Fruit fly (Drosophila melanogaster) whole organism, wandering third instar larva: ENCODE results near the gene daed.

Experiments used
- Abd-B ChIP-seq: fragments of >200 bp; optimal IDR thresholded peaks from 2 replicates; lab custom pipeline; 2017; ENCODE audit warnings: missing biosample characterization, missing genetic modification characterization
- CG32264 ChIP-seq: fragments of 200-800 bp; sonication (Bioruptor generic); optimal IDR thresholded peaks from 2 replicates; lab custom pipeline; 2016; ENCODE audit warnings: missing biosample characterization, missing genetic modification characterization
- CG9705 ChIP-seq: fragments of 200-800 bp; sonication (Bioruptor generic); optimal IDR thresholded peaks from 2 replicates; lab custom pipeline; 2018; ENCODE audit warnings: missing biosample characterization, mild to moderate bottlenecking, missing genetic modification characterization
- CrebA ChIP-seq: fragments of 200-800 bp; sonication (Bioruptor generic); optimal IDR thresholded peaks from 2 replicates; lab custom pipeline; 2016; ENCODE audit warnings: missing biosample characterization, mild to moderate bottlenecking, missing genetic modification characterization, borderline replicate concordance
- Dfd ChIP-seq: fragments of >200 bp; optimal IDR thresholded peaks from 2 replicates; lab custom pipeline; 2017; ENCODE audit warnings: missing biosample characterization, missing genetic modification characterization
- Dif ChIP-seq: fragments of 200-275, 200-300 bp; sonication (Bioruptor generic); optimal IDR thresholded peaks from 2 replicates; lab custom pipeline; 2018; ENCODE audit warnings: missing biosample characterization, missing genetic modification characterization; ENCODE audit not compliant: partially characterized antibody
- GATAd ChIP-seq: sonication (Bioruptor generic); optimal IDR thresholded peaks from 2 replicates; lab custom pipeline; 2016; ENCODE audit warnings: missing biosample characterization, missing genetic modification characterization
- HLH106 ChIP-seq: fragments of 200-800 bp; optimal IDR thresholded peaks from 3 replicates; lab custom pipeline; 2019; ENCODE audit warnings: missing biosample characterization, mild to moderate bottlenecking, missing genetic modification characterization, moderate library complexity
- Hnf4 ChIP-seq: fragments of 200-800 bp; sonication (Bioruptor generic); optimal IDR thresholded peaks from 2 replicates; lab custom pipeline; 2016; ENCODE audit warnings: missing biosample characterization, mild to moderate bottlenecking, missing genetic modification characterization
- Hr78 ChIP-seq: fragments of >200 bp; optimal IDR thresholded peaks from 2 replicates; lab custom pipeline; 2017; ENCODE audit warnings: missing biosample characterization, missing genetic modification characterization
- Hr83 ChIP-seq: fragments of 200-300 bp; sonication (Bioruptor generic); optimal IDR thresholded peaks from 2 replicates; lab custom pipeline; 2016; ENCODE audit warnings: missing biosample characterization, mild to moderate bottlenecking, missing genetic modification characterization, moderate library complexity; ENCODE audit not compliant: poor library complexity, severe bottlenecking
- Jra ChIP-seq: sonication (Bioruptor generic); optimal IDR thresholded peaks from 2 replicates; lab custom pipeline; 2016; ENCODE audit warnings: missing biosample characterization, missing genetic modification characterization
- Mio ChIP-seq: sonication (Bioruptor generic); optimal IDR thresholded peaks from 2 replicates; lab custom pipeline; 2016; ENCODE audit warnings: missing biosample characterization, missing genetic modification characterization
- Myc ChIP-seq: fragments of >200 bp; optimal IDR thresholded peaks from 2 replicates; lab custom pipeline; 2017
- N ChIP-seq: fragments of >200 bp; optimal IDR thresholded peaks from 2 replicates; lab custom pipeline; 2018; ENCODE audit warnings: missing biosample characterization, missing external identifiers, missing genetic modification characterization
- OdsH ChIP-seq: fragments of 200-800 bp; sonication (Bioruptor generic); optimal IDR thresholded peaks from 2 replicates; lab custom pipeline; 2016; ENCODE audit warnings: missing biosample characterization, mild to moderate bottlenecking, missing genetic modification characterization
- Rel ChIP-seq, 2 experiments: fragments of 200-800 bp; sonication (Bioruptor generic) in 1 of 2; optimal IDR thresholded peaks; 2 replicates in 1 of 2; 3 replicates in 1 of 2; lab custom pipeline; 2016 to 2019; ENCODE audit warnings: mild to moderate bottlenecking in 2 of 2, missing biosample characterization in 2 of 2, missing genetic modification characterization in 2 of 2, moderate library complexity in 1 of 2
- Sp1 ChIP-seq: fragments of 200-800 bp; sonication (Bioruptor generic); optimal IDR thresholded peaks from 3 replicates; lab custom pipeline; 2019; ENCODE audit warnings: missing biosample characterization, mild to moderate bottlenecking, missing genetic modification characterization, moderate library complexity
- Vsx2 ChIP-seq: fragments of 200-300, 225-300 bp; sonication (Bioruptor generic); optimal IDR thresholded peaks from 2 replicates; lab custom pipeline; 2018; ENCODE audit warnings: missing biosample characterization, missing genetic modification characterization; ENCODE audit not compliant: partially characterized antibody
- br ChIP-seq: fragments of 200-800 bp; sonication (Bioruptor generic); optimal IDR thresholded peaks from 2 replicates; lab custom pipeline; 2016; ENCODE audit warnings: missing biosample characterization, missing genetic modification characterization
- brk ChIP-seq: fragments of 200-800 bp; sonication (Bioruptor generic); optimal IDR thresholded peaks from 2 replicates; lab custom pipeline; 2016; ENCODE audit warnings: missing biosample characterization, mild to moderate bottlenecking, missing genetic modification characterization
- dl ChIP-seq, 2 experiments: fragments of 175-275, 200-275 bp in 1 of 2; fragments of 200-275 bp in 1 of 2; sonication (Bioruptor generic); optimal IDR thresholded peaks; lab custom pipeline; 2018; ENCODE audit warnings: mild to moderate bottlenecking in 2 of 2, missing biosample characterization in 2 of 2, missing genetic modification characterization in 2 of 2, moderate library complexity in 2 of 2; ENCODE audit not compliant: partially characterized antibody in 2 of 2, insufficient read depth in 1 of 2
- dmrt93B ChIP-seq: fragments of 200-800 bp; sonication (Bioruptor generic); optimal IDR thresholded peaks from 2 replicates; lab custom pipeline; 2018; ENCODE audit warnings: missing biosample characterization, mild to moderate bottlenecking, missing genetic modification characterization
- dsf ChIP-seq: sonication (Bioruptor generic); optimal IDR thresholded peaks from 2 replicates; lab custom pipeline; 2016; ENCODE audit warnings: missing biosample characterization, missing genetic modification characterization, borderline replicate concordance
- ey ChIP-seq: fragments of 200-800 bp; sonication (Bioruptor generic); optimal IDR thresholded peaks from 2 replicates; lab custom pipeline; 2016; ENCODE audit warnings: missing biosample characterization, missing genetic modification characterization
- foxo ChIP-seq, 2 experiments: fragments of 200-800 bp; sonication (Bioruptor generic); optimal IDR thresholded peaks; 2 replicates in 1 of 2; 3 replicates in 1 of 2; lab custom pipeline; 2016 to 2017; ENCODE audit warnings: missing biosample characterization in 2 of 2, missing genetic modification characterization in 2 of 2
- fru ChIP-seq: fragments of 200-800 bp; sonication (Bioruptor generic); optimal IDR thresholded peaks from 3 replicates; lab custom pipeline; 2016; ENCODE audit warnings: missing biosample characterization, mild to moderate bottlenecking, missing genetic modification characterization
- h ChIP-seq: fragments of 200-800 bp; sonication (Bioruptor generic); optimal IDR thresholded peaks from 3 replicates; lab custom pipeline; 2016; ENCODE audit warnings: missing biosample characterization, mild to moderate bottlenecking, missing genetic modification characterization
- jim ChIP-seq: fragments of 175-275, 200-325 bp; sonication (Bioruptor generic); optimal IDR thresholded peaks from 2 replicates; lab custom pipeline; 2016; ENCODE audit warnings: missing biosample characterization, mild to moderate bottlenecking, missing genetic modification characterization
- lola ChIP-seq: fragments of >200 bp; optimal IDR thresholded peaks from 2 replicates; lab custom pipeline; 2017; ENCODE audit warnings: missing biosample characterization, missing genetic modification characterization
- pan ChIP-seq: fragments of >200 bp; optimal IDR thresholded peaks from 2 replicates; lab custom pipeline; 2017
- psq ChIP-seq: fragments of 200-800 bp; sonication (Bioruptor generic); optimal IDR thresholded peaks from 3 replicates; lab custom pipeline; 2017; ENCODE audit warnings: missing biosample characterization, mild to moderate bottlenecking, missing genetic modification characterization, moderate library complexity
- rgr ChIP-seq: fragments of 200-800 bp; sonication (Bioruptor generic); optimal IDR thresholded peaks from 3 replicates; lab custom pipeline; 2016; ENCODE audit warnings: missing biosample characterization, mild to moderate bottlenecking, missing genetic modification characterization
- sage ChIP-seq: fragments of 200-800 bp; sonication (Bioruptor generic); optimal IDR thresholded peaks from 2 replicates; lab custom pipeline; 2016; ENCODE audit warnings: missing biosample characterization, mild to moderate bottlenecking, missing genetic modification characterization
- sv ChIP-seq: fragments of 200-800 bp; sonication (Bioruptor generic); optimal IDR thresholded peaks from 3 replicates; lab custom pipeline; 2016; ENCODE audit warnings: missing biosample characterization, missing genetic modification characterization
- tai ChIP-seq: sonication (Bioruptor generic); optimal IDR thresholded peaks from 2 replicates; lab custom pipeline; 2016; ENCODE audit warnings: missing biosample characterization, missing genetic modification characterization
- usp ChIP-seq: fragments of >200 bp; optimal IDR thresholded peaks from 2 replicates; lab custom pipeline; 2017; ENCODE audit warnings: missing biosample characterization, missing genetic modification characterization
- woc ChIP-seq: sonication (Bioruptor generic); optimal IDR thresholded peaks from 2 replicates; lab custom pipeline; 2016; ENCODE audit warnings: missing biosample characterization, mild to moderate bottlenecking, missing genetic modification characterization

daed gene

DNA sequence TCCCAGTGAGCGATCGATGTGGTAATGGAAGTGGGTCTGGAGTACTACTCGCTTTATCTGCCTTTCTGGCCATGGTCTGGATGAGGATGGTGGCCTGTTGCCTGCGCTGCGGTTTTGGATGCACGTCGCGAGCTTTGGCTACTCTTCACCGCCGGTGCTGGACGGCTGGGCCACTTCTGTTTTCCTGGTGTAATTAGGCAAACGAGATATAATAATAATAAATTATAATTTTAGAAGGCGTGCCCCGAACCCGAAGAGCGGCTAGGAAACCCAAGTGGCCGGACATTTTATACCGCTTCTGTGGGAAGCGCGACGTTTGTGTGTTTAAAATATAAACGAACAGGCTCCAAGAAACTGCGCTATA, 16.7 kb downstream of the daed start:
- TF ChIP-seq dl (GFP tag; optimal IDR thresholded peaks at IDR 0.05; lab: Kevin White, UChicago; ENCODE audit: insufficient read depth in 1 of 2, partially characterized antibody in 2 of 2) (peak in 1 of 2 experiments; percentile 11), GATAd (GFP tag; lab: Kevin White, UChicago) (no peak), Abd-B (GFP tag; lab: Kevin White, UChicago) (no peak), Rel (GFP tag; optimal IDR thresholded peaks at IDR 0.05; lab: Kevin White, UChicago) (peak; percentile 62), Rel (tag; optimal IDR thresholded peaks at IDR 0.05; lab: Kevin White, UChicago) (no peak), brk (GFP tag; lab: Kevin White, UChicago) (no peak)

DNA sequence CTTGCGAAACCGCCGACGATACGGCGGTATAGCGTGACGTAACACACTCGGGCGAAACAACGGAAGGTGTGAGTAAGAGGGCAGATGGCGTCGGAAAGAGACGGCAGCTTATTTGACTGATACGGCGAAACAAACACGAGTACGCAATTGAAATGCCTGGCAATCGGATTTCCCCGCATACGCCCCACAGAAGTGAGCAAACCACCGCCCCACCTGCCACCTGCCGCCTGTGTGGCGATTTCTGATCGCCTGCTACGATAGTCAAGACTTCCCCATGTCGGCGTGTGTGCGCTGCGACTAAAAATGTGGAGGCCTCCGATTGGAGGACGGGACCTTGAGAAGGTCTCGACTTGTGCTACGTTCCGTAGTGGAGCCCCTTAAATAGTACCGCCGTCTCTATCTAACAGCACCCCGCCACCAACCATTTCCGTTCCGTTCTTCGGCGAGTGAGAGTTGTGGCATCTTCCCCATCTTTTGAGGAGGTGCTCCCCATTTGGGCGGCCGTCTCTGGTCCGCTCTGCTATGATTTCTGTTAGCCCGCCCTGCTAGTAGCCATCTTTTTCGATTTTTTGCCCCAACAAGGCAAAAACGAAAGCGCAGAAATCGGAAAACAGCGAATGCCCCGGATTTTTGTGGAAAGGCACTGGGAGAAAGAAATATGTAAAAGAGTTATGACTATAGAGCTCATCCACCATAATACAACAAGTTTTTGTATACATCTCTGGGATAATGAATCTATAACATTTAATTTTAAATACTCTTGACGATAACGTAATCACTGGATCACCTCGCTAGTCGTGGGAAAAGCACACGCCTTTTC, 17.3 kb downstream of the daed start:
- TF ChIP-seq brk (GFP tag; lab: Kevin White, UChicago) (peak; percentile 90), foxo (GFP tag; optimal IDR thresholded peaks at IDR 0.05; lab: Kevin White, UChicago) (peak; percentile 87 to 98), sage (GFP tag; lab: Kevin White, UChicago) (peak; percentile 96), woc (GFP tag; lab: Kevin White, UChicago) (peak; percentile 94), OdsH (GFP tag; lab: Kevin White, UChicago) (peak; percentile 97), dl (GFP tag; optimal IDR thresholded peaks at IDR 0.05; lab: Kevin White, UChicago; ENCODE audit: insufficient read depth in 1 of 2, partially characterized antibody in 2 of 2) (peak; percentile 72 to 77), N (GFP tag; lab: Kevin White, UChicago) (no peak), sv (GFP tag; lab: Kevin White, UChicago) (peak; percentile 65), CG9705 (GFP tag; lab: Kevin White, UChicago) (peak; percentile 75), h (peak; percentile 98), Vsx2 (peak; percentile 93), tai (GFP tag; lab: Kevin White, UChicago) (peak; percentile 87), psq (peak; percentile 93), lola (GFP tag; lab: Kevin White, UChicago) (no peak), Hr78 (GFP tag; lab: Kevin White, UChicago) (no peak), CrebA (GFP tag; lab: Kevin White, UChicago) (peak; percentile 90), HLH106 (peak; percentile 95), usp (GFP tag; lab: Kevin White, UChicago) (no peak), Mio (GFP tag; lab: Kevin White, UChicago) (peak; percentile 78), Jra (GFP tag; lab: Kevin White, UChicago) (peak; percentile 80), Abd-B (GFP tag; lab: Kevin White, UChicago) (no peak), GATAd (GFP tag; lab: Kevin White, UChicago) (no peak), pan (no peak), Hnf4 (GFP tag; lab: Kevin White, UChicago) (peak; percentile 95), jim (GFP tag; lab: Kevin White, UChicago) (no peak), ey (peak; percentile 98), Hr83 (GFP tag; lab: Kevin White, UChicago) (peak; percentile 79), Dif (GFP tag; lab: Kevin White, UChicago) (peak; percentile 92), Dfd (no peak), dmrt93B (peak; percentile 95), br (GFP tag; lab: Kevin White, UChicago) (peak; percentile 97), Myc (lab: Kevin White, UChicago) (peak; percentile 3), rgr (peak; percentile 97), CG32264 (GFP tag; lab: Kevin White, UChicago) (peak; percentile 97), fru (GFP tag; lab: Kevin White, UChicago) (peak; percentile 98), dsf (GFP tag; lab: Kevin White, UChicago) (peak; percentile 80), Rel (GFP tag; optimal IDR thresholded peaks at IDR 0.05; lab: Kevin White, UChicago) (peak; percentile 90), Rel (tag; optimal IDR thresholded peaks at IDR 0.05; lab: Kevin White, UChicago) (peak; percentile 98), Sp1 (GFP tag; lab: Kevin White, UChicago) (peak; percentile 95)
- TF ChIP-seq, all 38 proteins: peak for 29
